Fruit fly (Drosophila melanogaster) whole organism, embryonic: ENCODE measurements around the gene Alp4.

ENCODE experiments used
- BEAF-32 ChIP-seq: fragments of 200-800 bp; sonication (Bioruptor generic); optimal IDR thresholded peaks from 3 replicates; lab custom pipeline; 2017; ENCODE audit warnings: missing biosample characterization, missing genetic modification characterization, mild to moderate bottlenecking, moderate library complexity, missing genetic modification reagents
- CG10979 ChIP-seq: fragments of 200-800 bp; sonication (Bioruptor generic); optimal IDR thresholded peaks from 2 replicates; lab custom pipeline; 2018; ENCODE audit warnings: missing biosample characterization, mild to moderate bottlenecking, missing genetic modification characterization, moderate library complexity
- CG12071 ChIP-seq: fragments of 200-800 bp; sonication (Bioruptor generic); optimal IDR thresholded peaks from 3 replicates; lab custom pipeline; 2018; ENCODE audit warnings: missing biosample characterization, mild to moderate bottlenecking, missing genetic modification characterization
- CG12219 ChIP-seq: fragments of 200-800 bp; sonication (Bioruptor generic); optimal IDR thresholded peaks from 3 replicates; lab custom pipeline; 2018; ENCODE audit warnings: missing biosample characterization, mild to moderate bottlenecking, missing genetic modification characterization
- CG14860 ChIP-seq: fragments of 200-800 bp; sonication (Bioruptor generic); IDR thresholded peaks from 3 replicates; pipeline ENCODE4 v1.3.6; 2022; ENCODE audit warnings: missing biosample characterization, missing genetic modification characterization; ENCODE audit not compliant: partially characterized antibody
- CG15696 ChIP-seq: fragments of 200-800 bp; sonication (Bioruptor generic); optimal IDR thresholded peaks from 2 replicates; lab custom pipeline; 2019; ENCODE audit warnings: missing biosample characterization, mild to moderate bottlenecking, missing genetic modification characterization, moderate library complexity
- CG1647 ChIP-seq: fragments of 200-800 bp; sonication (Bioruptor generic); optimal IDR thresholded peaks from 3 replicates; lab custom pipeline; 2016; ENCODE audit warnings: missing biosample characterization, missing genetic modification characterization
- CG16863 ChIP-seq: fragments of 200-800 bp; sonication (Bioruptor generic); optimal IDR thresholded peaks from 3 replicates; lab custom pipeline; 2016; ENCODE audit warnings: missing biosample characterization, missing genetic modification characterization
- CG17385 ChIP-seq: fragments of 200-800 bp; sonication (Bioruptor generic); optimal IDR thresholded peaks from 3 replicates; lab custom pipeline; 2018; ENCODE audit warnings: missing biosample characterization, mild to moderate bottlenecking, missing genetic modification characterization
- CG2202 ChIP-seq: fragments of 200-800 bp; sonication (Bioruptor generic); optimal IDR thresholded peaks from 2 replicates; lab custom pipeline; 2018; ENCODE audit warnings: missing biosample characterization, mild to moderate bottlenecking, missing genetic modification characterization
- CG2875 ChIP-seq: fragments of 200-800 bp; sonication (Bioruptor generic); optimal IDR thresholded peaks from 2 replicates; lab custom pipeline; 2017; ENCODE audit warnings: missing biosample characterization, mild to moderate bottlenecking, missing genetic modification characterization, missing genetic modification reagents
- CG31388 ChIP-seq: fragments of 200-800 bp; sonication (Bioruptor generic); optimal IDR thresholded peaks from 2 replicates; lab custom pipeline; 2016; ENCODE audit warnings: missing biosample characterization, missing genetic modification characterization
- CG33213 ChIP-seq: fragments of 200-800 bp; sonication (Bioruptor generic); optimal IDR thresholded peaks from 3 replicates; lab custom pipeline; 2016; ENCODE audit warnings: missing biosample characterization, missing genetic modification characterization
- CG7987 ChIP-seq: fragments of 200-800 bp; sonication (Bioruptor generic); optimal IDR thresholded peaks from 2 replicates; lab custom pipeline; 2018; ENCODE audit warnings: missing biosample characterization, mild to moderate bottlenecking, missing genetic modification characterization, moderate library complexity
- CkIIα-i1 ChIP-seq: fragments of 200-800 bp; sonication (Bioruptor generic); IDR thresholded peaks from 2 replicates; pipeline ENCODE4 v1.3.6; 2022; ENCODE audit warnings: missing biosample characterization, missing genetic modification characterization
- D19A ChIP-seq: fragments of 200-800 bp; optimal IDR thresholded peaks from 3 replicates; lab custom pipeline; 2019; ENCODE audit warnings: missing biosample characterization, mild to moderate bottlenecking, missing genetic modification characterization, moderate library complexity
- D19B ChIP-seq: fragments of 200-800 bp; sonication (Bioruptor generic); optimal IDR thresholded peaks from 2 replicates; lab custom pipeline; 2017; ENCODE audit warnings: missing biosample characterization, mild to moderate bottlenecking, missing genetic modification characterization
- Dbx ChIP-seq: fragments of 200-800 bp; sonication (Bioruptor generic); IDR thresholded peaks from 3 replicates; pipeline ENCODE4 v1.3.6; 2022; ENCODE audit warnings: missing biosample characterization, missing genetic modification characterization
- H2.0 ChIP-seq: fragments of 200-800 bp; sonication (Bioruptor generic); IDR thresholded peaks from 2 replicates; pipeline ENCODE4 v1.3.6; 2022; ENCODE audit warnings: missing biosample characterization, missing genetic modification characterization
- HHEX ChIP-seq: fragments of 200-800 bp; sonication (Bioruptor generic); optimal IDR thresholded peaks from 3 replicates; lab custom pipeline; 2017; ENCODE audit warnings: missing biosample characterization, mild to moderate bottlenecking, missing genetic modification characterization, missing genetic modification reagents
- HLHmδ ChIP-seq: fragments of 200-800 bp; sonication (Bioruptor generic); optimal IDR thresholded peaks from 2 replicates; lab custom pipeline; 2018; ENCODE audit warnings: missing biosample characterization, mild to moderate bottlenecking, missing genetic modification characterization, moderate library complexity
- MTF-1 ChIP-seq: fragments of 200-800 bp; sonication (Bioruptor generic); optimal IDR thresholded peaks from 2 replicates; lab custom pipeline; 2018; ENCODE audit warnings: missing biosample characterization, mild to moderate bottlenecking, missing genetic modification characterization, borderline replicate concordance
- NC2β ChIP-seq: fragments of 200-800 bp; sonication (Bioruptor generic); optimal IDR thresholded peaks from 2 replicates; lab custom pipeline; 2016; ENCODE audit warnings: missing biosample characterization, missing genetic modification characterization
- Oaz ChIP-seq: fragments of 200-800 bp; sonication (Bioruptor generic); IDR thresholded peaks from 2 replicates; pipeline ENCODE4 v1.3.6; 2022; ENCODE audit warnings: missing biosample characterization, missing genetic modification characterization
- Rx ChIP-seq: fragments of 200-800 bp; sonication (Bioruptor generic); IDR thresholded peaks from 2 replicates; pipeline ENCODE4 v1.3.6; 2022; ENCODE audit warnings: missing biosample characterization, missing genetic modification characterization
- Sin3A ChIP-seq: fragments of >200 bp; optimal IDR thresholded peaks from 2 replicates; lab custom pipeline; 2018
- Sox100B ChIP-seq: fragments of 200-800 bp; sonication (Bioruptor generic); optimal IDR thresholded peaks from 3 replicates; lab custom pipeline; 2018; ENCODE audit warnings: missing biosample characterization, mild to moderate bottlenecking, missing genetic modification characterization
- TFAM ChIP-seq: fragments of 200-800 bp; sonication (Bioruptor generic); optimal IDR thresholded peaks from 2 replicates; lab custom pipeline; 2017; ENCODE audit warnings: missing biosample characterization, missing genetic modification characterization, inconsistent platforms
- Xrp1 ChIP-seq: fragments of 200-800 bp; sonication (Bioruptor generic); IDR thresholded peaks from 2 replicates; pipeline ENCODE4 v1.3.6; 2022; ENCODE audit warnings: missing biosample characterization, missing genetic modification characterization
- YL-1 ChIP-seq: fragments of 200-800 bp; sonication (Bioruptor generic); optimal IDR thresholded peaks from 3 replicates; lab custom pipeline; 2017; ENCODE audit warnings: missing biosample characterization, mild to moderate bottlenecking, missing genetic modification characterization
- bab2 ChIP-seq: fragments of 200-800 bp; sonication (Bioruptor generic); optimal IDR thresholded peaks from 2 replicates; lab custom pipeline; 2016; ENCODE audit warnings: missing biosample characterization, missing genetic modification characterization
- croc ChIP-seq: fragments of 200-800 bp; sonication (Bioruptor generic); conservative IDR thresholded peaks from 3 replicates; pipeline ENCODE4 v1.3.6; 2022; ENCODE audit warnings: missing biosample characterization, missing genetic modification characterization
- fd102C ChIP-seq: fragments of 200-800 bp; sonication (Bioruptor generic); optimal IDR thresholded peaks from 2 replicates; lab custom pipeline; 2018; ENCODE audit warnings: missing biosample characterization, mild to moderate bottlenecking, missing genetic modification characterization, moderate library complexity
- gcm2 ChIP-seq: fragments of 200-800 bp; sonication (Bioruptor generic); optimal IDR thresholded peaks from 2 replicates; lab custom pipeline; 2016; ENCODE audit warnings: missing biosample characterization, missing genetic modification characterization
- hb ChIP-seq: fragments of 200-800 bp; sonication (Bioruptor generic); IDR thresholded peaks from 3 replicates; pipeline ENCODE4 v1.3.6; 2022; ENCODE audit warnings: missing biosample characterization, missing genetic modification characterization; ENCODE audit not compliant: partially characterized antibody
- jumu ChIP-seq: fragments of 200-800 bp; sonication (Bioruptor generic); optimal IDR thresholded peaks from 3 replicates; lab custom pipeline; 2016; ENCODE audit warnings: missing biosample characterization, missing genetic modification characterization
- lov ChIP-seq, 2 experiments: fragments of 200-800 bp in 1 of 2; fragments of >200 bp in 1 of 2; sonication (Bioruptor generic) in 1 of 2; IDR thresholded peaks in 1 of 2; optimal IDR thresholded peaks in 1 of 2; 2 replicates in 1 of 2; 3 replicates in 1 of 2; pipeline versions ENCODE4 v1.3.6 to Lab custom; 2017 to 2022; ENCODE audit warnings: missing biosample characterization in 1 of 2, missing genetic modification characterization in 1 of 2
- mirr ChIP-seq: fragments of 200-800 bp; sonication (Bioruptor generic); optimal IDR thresholded peaks from 3 replicates; lab custom pipeline; 2018; ENCODE audit warnings: missing biosample characterization, mild to moderate bottlenecking, missing genetic modification characterization
- org-1 ChIP-seq: fragments of 200-800 bp; sonication (Bioruptor generic); optimal IDR thresholded peaks from 2 replicates; lab custom pipeline; 2017; ENCODE audit warnings: missing biosample characterization, missing genetic modification characterization
- pnt ChIP-seq: fragments of 200-800 bp; sonication (Bioruptor generic); optimal IDR thresholded peaks from 3 replicates; lab custom pipeline; 2016; ENCODE audit warnings: missing biosample characterization, missing genetic modification characterization
- ro ChIP-seq: fragments of 200-800 bp; sonication (Bioruptor generic); IDR thresholded peaks from 2 replicates; pipeline ENCODE4 v1.3.6; 2022; ENCODE audit warnings: missing biosample characterization, missing genetic modification characterization
- scrt ChIP-seq: fragments of 200-800 bp; sonication (Bioruptor generic); optimal IDR thresholded peaks from 2 replicates; lab custom pipeline; 2018; ENCODE audit warnings: missing biosample characterization, mild to moderate bottlenecking, missing genetic modification characterization, moderate library complexity
- sna ChIP-seq: fragments of 200-800 bp; sonication (Bioruptor generic); IDR thresholded peaks from 2 replicates; pipeline ENCODE4 v1.3.6; 2022; ENCODE audit warnings: missing biosample characterization, missing genetic modification characterization; ENCODE audit not compliant: partially characterized antibody
- stwl ChIP-seq: fragments of 200-800 bp; sonication (Bioruptor generic); optimal IDR thresholded peaks from 3 replicates; lab custom pipeline; 2018; ENCODE audit warnings: missing biosample characterization, mild to moderate bottlenecking, missing genetic modification characterization, moderate library complexity
- tgo ChIP-seq: fragments of 200-800 bp; sonication (Bioruptor generic); IDR thresholded peaks from 3 replicates; pipeline ENCODE4 v1.3.6; 2022; ENCODE audit warnings: missing biosample characterization, missing genetic modification characterization
- tio ChIP-seq: fragments of 200-800 bp; sonication (Bioruptor generic); optimal IDR thresholded peaks from 2 replicates; lab custom pipeline; 2017; ENCODE audit warnings: missing biosample characterization, missing genetic modification characterization, inconsistent platforms
- trem ChIP-seq: fragments of 200-800 bp; optimal IDR thresholded peaks from 3 replicates; lab custom pipeline; 2019; ENCODE audit warnings: missing biosample characterization, mild to moderate bottlenecking, missing genetic modification characterization, moderate library complexity
- trh ChIP-seq: fragments of 200-800 bp; sonication (Bioruptor generic); optimal IDR thresholded peaks from 2 replicates; lab custom pipeline; 2016; ENCODE audit warnings: missing biosample characterization, missing genetic modification characterization
- twi ChIP-seq: fragments of 200-800 bp; optimal IDR thresholded peaks from 2 replicates; lab custom pipeline; 2019; ENCODE audit warnings: missing biosample characterization, mild to moderate bottlenecking, missing genetic modification characterization, moderate library complexity

Alp4 gene

dm6 chr3R:31064653-31065322, 16.1 kb downstream of the Alp4 start, which contains the start of gene Sox100B (continued):
- peak; percentile 63; the same call in 2 of the 3 replicates for TF ChIP-seq tgo (GFP tag; lab: Robert Waterston, UW)
- TF ChIP-seq twi = peak; percentile 76
- peak; percentile 78 for TF ChIP-seq trem
- TF ChIP-seq CG17385 = peak; percentile 36
- no peak for TF ChIP-seq mirr (GFP tag; lab: Kevin White, UChicago)
- no peak for TF ChIP-seq sna (GFP tag; lab: Robert Waterston, UW)
- no peak for TF ChIP-seq HLHmδ (GFP tag; lab: Kevin White, UChicago)
- TF ChIP-seq CG12219 (GFP tag; lab: Kevin White, UChicago) = peak; percentile 30
- TF ChIP-seq croc (GFP tag; lab: Robert Waterston, UW) = peak; percentile 65
- TF ChIP-seq CG16863 (GFP tag; lab: Kevin White, UChicago) = no peak
- TF ChIP-seq CG33213 (GFP tag; lab: Kevin White, UChicago) = peak; percentile 20
- peak; percentile 63 for TF ChIP-seq ro (GFP tag; lab: Robert Waterston, UW)
- peak; percentile 2 for TF ChIP-seq MTF-1
- no peak for TF ChIP-seq Oaz (GFP tag; lab: Robert Waterston, UW)
- peak; percentile 63 for TF ChIP-seq CG2202
- no peak for TF ChIP-seq NC2β (GFP tag; lab: Kevin White, UChicago)
- peak; percentile 42; the same call in 1 of the 2 replicates for TF ChIP-seq Rx
- TF ChIP-seq Dbx (GFP tag; lab: Robert Waterston, UW) = no peak
- no peak for TF ChIP-seq tio (GFP tag; lab: Kevin White, UChicago)
- TF ChIP-seq D19B (GFP tag; lab: Kevin White, UChicago) = peak; percentile 83
- TF ChIP-seq CG31388 = peak; percentile 5
- TF ChIP-seq BEAF-32 (GFP tag; lab: Kevin White, UChicago) = no peak
- peak; percentile 40 for TF ChIP-seq fd102C (GFP tag; lab: Kevin White, UChicago)
- no peak for TF ChIP-seq lov (optimal IDR thresholded peaks at IDR 0.05; lab: Kevin White, UChicago)
- TF ChIP-seq lov (GFP tag; IDR thresholded peaks at IDR 0.05; lab: Robert Waterston, UW) = peak; percentile 72; the same call in 2 of the 3 replicates
- peak; percentile 91 for TF ChIP-seq Xrp1
- no peak for TF ChIP-seq CkIIα-i1 (GFP tag; lab: Robert Waterston, UW)
- peak; percentile 96 for TF ChIP-seq CG15696
- TF ChIP-seq stwl = peak; percentile 52
- TF ChIP-seq CG1647 = no peak
- peak; percentile 3 for TF ChIP-seq jumu
- TF ChIP-seq D19A (tag; lab: Kevin White, UChicago) = peak; percentile 78
- no peak for TF ChIP-seq gcm2 (GFP tag; lab: Kevin White, UChicago)
- TF ChIP-seq TFAM (GFP tag; lab: Kevin White, UChicago) = no peak
- no peak for TF ChIP-seq trh (GFP tag; lab: Kevin White, UChicago)
- no peak for TF ChIP-seq CG14860
- TF ChIP-seq bab2 (GFP tag; lab: Kevin White, UChicago) = peak; percentile 36
- TF ChIP-seq Sin3A = no peak
- no peak for TF ChIP-seq CG7987 (GFP tag; lab: Kevin White, UChicago)
- TF ChIP-seq org-1 (GFP tag; lab: Kevin White, UChicago) = peak; percentile 22
- TF ChIP-seq H2.0 (GFP tag; lab: Robert Waterston, UW) = peak; percentile 18; the same call in 1 of the 2 replicates
- TF ChIP-seq CG12071 (GFP tag; lab: Kevin White, UChicago) = no peak
- TF ChIP-seq HHEX = peak; percentile 16
- TF ChIP-seq CG10979 (tag; lab: Kevin White, UChicago) = peak; percentile 87
- TF ChIP-seq scrt (GFP tag; lab: Kevin White, UChicago) = peak; percentile 5
- no peak for TF ChIP-seq YL-1 (GFP tag; lab: Kevin White, UChicago)
- no peak for TF ChIP-seq hb (GFP tag; lab: Robert Waterston, UW)
- no peak for TF ChIP-seq CG2875 (GFP tag; lab: Kevin White, UChicago)
- TF ChIP-seq pnt (GFP tag; lab: Kevin White, UChicago) = peak; percentile 12
- peak; percentile 78 for TF ChIP-seq Sox100B (GFP tag; lab: Kevin White, UChicago)
